Fruit fly (Drosophila melanogaster): ENCODE data around the gene ZnT35C.

The ZnT35C gene

dm6 chr2L:15247614-15248013 lies at the start of gene ZnT35C:
TSS of gene ZnT35C (minus strand) at chr2L:15247714.
- TF ChIP-seq CG7101 (tag; optimal IDR thresholded peaks at IDR 0.05) (no peak), CG1620 (GFP tag; optimal IDR thresholded peaks at IDR 0.05) (no peak), pad (GFP tag; optimal IDR thresholded peaks at IDR 0.05) (no peak), CG7045 (GFP tag; optimal IDR thresholded peaks at IDR 0.05) (no peak), Hr96 (GFP tag; optimal IDR thresholded peaks at IDR 0.05) (no peak), ovo (GFP tag; optimal IDR thresholded peaks at IDR 0.05) (no peak), kay (GFP tag; ENCODE audit: borderline replicate concordance) (no peak), Mnt (GFP tag; optimal IDR thresholded peaks at IDR 0.05) (no peak), CG12768 (GFP tag; optimal IDR thresholded peaks at IDR 0.05) (no peak), cic (GFP tag; optimal IDR thresholded peaks at IDR 0.05) (no peak), Crg-1 (GFP tag; optimal IDR thresholded peaks at IDR 0.05) (no peak), Clk (GFP tag; optimal IDR thresholded peaks at IDR 0.05) (no peak), toe (GFP tag; optimal IDR thresholded peaks at IDR 0.05) (no peak), CG11617 (GFP tag; optimal IDR thresholded peaks at IDR 0.05) (no peak), bab1 (GFP tag; optimal IDR thresholded peaks at IDR 0.05) (no peak), CG14711 (tag; optimal IDR thresholded peaks at IDR 0.05) (no peak), CG5204 (GFP tag; optimal IDR thresholded peaks at IDR 0.05) (no peak), tj (GFP tag; optimal IDR thresholded peaks at IDR 0.05) (no peak), cnc (optimal IDR thresholded peaks at IDR 0.05) (no peak)

- TF ChIP-seq Mnt (GFP tag; optimal IDR thresholded peaks at IDR 0.05): no peak
- no peak for TF ChIP-seq CG1620 (GFP tag; optimal IDR thresholded peaks at IDR 0.05)
- no peak for TF ChIP-seq CG7101 (tag; optimal IDR thresholded peaks at IDR 0.05)
- no peak for TF ChIP-seq Hr96 (GFP tag; optimal IDR thresholded peaks at IDR 0.05)
- no peak for TF ChIP-seq Crg-1 (GFP tag; optimal IDR thresholded peaks at IDR 0.05)
Measured at dm6 chr2L:15292139-15292538, 44.6 kb upstream of the ZnT35C start, which contains the start of gene CG15260. TSS of gene CG15260 (minus strand) at chr2L:15292239.

- no peak for TF ChIP-seq CG1620 (GFP tag; optimal IDR thresholded peaks at IDR 0.05)
- TF ChIP-seq Hr96 (GFP tag; optimal IDR thresholded peaks at IDR 0.05): no peak
- no peak for TF ChIP-seq Clk (GFP tag; optimal IDR thresholded peaks at IDR 0.05)
- no peak for TF ChIP-seq kay (GFP tag; ENCODE audit: borderline replicate concordance)
- no peak for TF ChIP-seq ovo (GFP tag; optimal IDR thresholded peaks at IDR 0.05)
- no peak for TF ChIP-seq Crg-1 (GFP tag; optimal IDR thresholded peaks at IDR 0.05)
- no peak for TF ChIP-seq cic (GFP tag; optimal IDR thresholded peaks at IDR 0.05)
- TF ChIP-seq CG11617 (GFP tag; optimal IDR thresholded peaks at IDR 0.05): no peak
- TF ChIP-seq CG5204 (GFP tag; optimal IDR thresholded peaks at IDR 0.05): no peak
- TF ChIP-seq CG12768 (GFP tag; optimal IDR thresholded peaks at IDR 0.05): no peak
- TF ChIP-seq pad (GFP tag; optimal IDR thresholded peaks at IDR 0.05): no peak
- TF ChIP-seq tj (GFP tag; optimal IDR thresholded peaks at IDR 0.05): no peak
- TF ChIP-seq toe (GFP tag; optimal IDR thresholded peaks at IDR 0.05): no peak
- no peak for TF ChIP-seq CG14711 (tag; optimal IDR thresholded peaks at IDR 0.05)
Measured at dm6 chr2L:15284700-15285099, 37.2 kb upstream of the ZnT35C start, which contains the start of gene CG15263. TSS of gene CG15263 (plus strand) at chr2L:15285000.

DNA sequence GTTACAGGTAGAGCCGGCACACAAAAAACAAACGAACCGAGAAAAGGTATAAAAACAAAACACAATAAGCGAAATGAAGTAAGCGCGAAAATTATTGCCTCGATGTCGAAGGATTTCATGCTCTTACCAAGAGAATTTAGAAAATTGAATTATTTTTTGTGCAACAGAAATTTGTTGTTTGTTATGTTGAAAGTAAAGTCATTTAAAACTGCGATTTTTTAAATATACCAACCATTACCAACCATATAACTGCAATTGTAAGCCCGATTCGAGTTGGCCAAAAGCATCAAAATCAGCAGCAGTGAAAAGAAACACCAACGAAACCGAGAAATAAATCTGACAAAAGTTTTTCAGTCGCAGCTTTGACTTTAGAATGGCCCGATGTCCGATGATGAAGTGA lies 33.5 kb upstream of the ZnT35C start:
- TF ChIP-seq pad (GFP tag; optimal IDR thresholded peaks at IDR 0.05) (no peak), tj (GFP tag; optimal IDR thresholded peaks at IDR 0.05) (no peak), CG11617 (GFP tag; optimal IDR thresholded peaks at IDR 0.05) (no peak), CG7101 (tag; optimal IDR thresholded peaks at IDR 0.05) (no peak), bab1 (GFP tag; optimal IDR thresholded peaks at IDR 0.05) (no peak), CG14711 (tag; optimal IDR thresholded peaks at IDR 0.05) (no peak), cic (GFP tag; optimal IDR thresholded peaks at IDR 0.05) (no peak), CG1620 (GFP tag; optimal IDR thresholded peaks at IDR 0.05) (no peak), Clk (GFP tag; optimal IDR thresholded peaks at IDR 0.05) (no peak), CG7045 (GFP tag; optimal IDR thresholded peaks at IDR 0.05) (no peak), CG12768 (GFP tag; optimal IDR thresholded peaks at IDR 0.05) (no peak), Crg-1 (GFP tag; optimal IDR thresholded peaks at IDR 0.05) (no peak), CG33017 (tag; optimal IDR thresholded peaks at IDR 0.05) (no peak), kay (GFP tag; ENCODE audit: borderline replicate concordance) (no peak), toe (GFP tag; optimal IDR thresholded peaks at IDR 0.05) (no peak), ovo (GFP tag; optimal IDR thresholded peaks at IDR 0.05) (no peak), cnc (optimal IDR thresholded peaks at IDR 0.05) (no peak), Hr96 (GFP tag; optimal IDR thresholded peaks at IDR 0.05) (no peak), Mnt (GFP tag; optimal IDR thresholded peaks at IDR 0.05) (no peak)

DNA sequence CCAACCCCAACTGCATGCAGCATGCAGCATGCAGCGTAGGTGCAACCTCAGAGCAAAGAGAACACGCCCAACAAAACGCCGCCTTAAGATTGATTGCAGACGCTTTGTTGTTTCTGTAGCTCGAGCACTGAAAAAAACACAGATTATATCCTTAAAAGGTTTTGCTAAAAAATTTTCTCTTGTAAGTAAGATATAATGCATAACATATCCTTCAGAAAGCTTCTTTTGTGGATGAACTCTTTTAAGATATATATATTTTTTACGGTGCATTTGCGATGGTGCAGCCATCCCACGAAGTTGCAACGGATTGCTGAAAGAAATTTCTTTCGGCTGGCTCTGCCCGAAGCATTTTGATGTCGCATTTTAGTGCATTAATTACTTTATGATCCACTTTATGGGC lies 28.3 kb upstream of the ZnT35C start:
- peak; percentile 0 for TF ChIP-seq kay (GFP tag; ENCODE audit: borderline replicate concordance)
- TF ChIP-seq pad (GFP tag; optimal IDR thresholded peaks at IDR 0.05): no peak

DNA sequence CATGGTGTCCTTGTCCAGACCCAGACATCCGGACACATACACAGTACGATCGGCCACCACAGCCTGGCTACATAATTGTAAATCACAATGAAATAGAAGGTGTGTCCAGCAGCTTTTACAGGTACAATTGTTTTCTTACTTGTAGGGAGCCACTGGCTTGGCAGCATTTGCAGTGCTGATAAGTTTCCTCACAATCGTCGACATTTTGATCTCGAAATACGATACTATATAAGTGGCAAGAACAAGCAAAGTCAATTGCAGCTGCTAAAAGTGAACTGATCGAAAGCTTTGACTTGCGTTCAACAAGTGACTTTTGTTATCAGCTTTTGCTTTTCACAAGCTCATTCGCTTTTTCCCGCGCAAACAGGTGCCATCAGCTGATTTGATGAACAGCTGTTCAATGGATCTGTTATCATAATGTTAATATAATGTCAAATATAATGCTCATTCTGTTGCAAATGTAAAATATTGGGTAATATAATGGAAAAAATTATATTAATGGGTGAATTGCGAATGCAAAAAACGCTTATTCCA lies 27.3 kb upstream of the ZnT35C start, which contains the start of gene UK114:
UK114 (minus strand) TSS at position 309 of the 534 bp plus-strand sequence.
- no peak for TF ChIP-seq toe (GFP tag; optimal IDR thresholded peaks at IDR 0.05)
- TF ChIP-seq Crg-1 (GFP tag; optimal IDR thresholded peaks at IDR 0.05): no peak
- no peak for TF ChIP-seq CG7101 (tag; optimal IDR thresholded peaks at IDR 0.05)
- peak; percentile 61 for TF ChIP-seq bab1 (GFP tag; optimal IDR thresholded peaks at IDR 0.05)
- TF ChIP-seq Clk (GFP tag; optimal IDR thresholded peaks at IDR 0.05): no peak
- TF ChIP-seq CG1620 (GFP tag; optimal IDR thresholded peaks at IDR 0.05): no peak

- TF ChIP-seq CG33017 (tag; optimal IDR thresholded peaks at IDR 0.05): peak; percentile 18
- peak; percentile 22 for TF ChIP-seq CG12768 (GFP tag; optimal IDR thresholded peaks at IDR 0.05)
- TF ChIP-seq CG7101 (tag; optimal IDR thresholded peaks at IDR 0.05): no peak
- TF ChIP-seq toe (GFP tag; optimal IDR thresholded peaks at IDR 0.05): no peak
- no peak for TF ChIP-seq Hr96 (GFP tag; optimal IDR thresholded peaks at IDR 0.05)
- no peak for TF ChIP-seq CG14711 (tag; optimal IDR thresholded peaks at IDR 0.05)
- TF ChIP-seq ovo (GFP tag; optimal IDR thresholded peaks at IDR 0.05): no peak
- TF ChIP-seq Crg-1 (GFP tag; optimal IDR thresholded peaks at IDR 0.05): no peak
- TF ChIP-seq Mnt (GFP tag; optimal IDR thresholded peaks at IDR 0.05): no peak
- no peak for TF ChIP-seq tj (GFP tag; optimal IDR thresholded peaks at IDR 0.05)
- peak; percentile 5 for TF ChIP-seq cic (GFP tag; optimal IDR thresholded peaks at IDR 0.05)
- no peak for TF ChIP-seq pad (GFP tag; optimal IDR thresholded peaks at IDR 0.05)
Measured at dm6 chr2L:15274292-15274691, 26.8 kb upstream of the ZnT35C start.

All from whole organism, adult.